Fruit fly (Drosophila melanogaster) whole organism: ENCODE data around the gene btsz.

Experiments used
- CG8478 ChIP-seq: fragments of >200 bp; optimal IDR thresholded peaks from 2 replicates; lab custom pipeline; 2018; ENCODE audit warnings: inconsistent platforms
- Dll ChIP-seq: fragments of >200 bp; optimal IDR thresholded peaks from 2 replicates; lab custom pipeline; 2017
- EcR ChIP-seq, 2 experiments: fragments of >200 bp; optimal IDR thresholded peaks; 2 replicates each; lab custom pipeline; 2017; ENCODE audit warnings: missing biosample characterization in 2 of 2, missing genetic modification characterization in 2 of 2, missing genetic modification reagents in 2 of 2
- pan ChIP-seq: fragments of >200 bp; optimal IDR thresholded peaks from 2 replicates; lab custom pipeline; 2017
- psq ChIP-seq: fragments of >200 bp; optimal IDR thresholded peaks from 2 replicates; lab custom pipeline; 2017
- usp ChIP-seq: fragments of >200 bp; optimal IDR thresholded peaks from 2 replicates; lab custom pipeline; 2017; ENCODE audit warnings: missing biosample characterization, missing genetic modification characterization, mixed read lengths

Gene btsz

DNA sequence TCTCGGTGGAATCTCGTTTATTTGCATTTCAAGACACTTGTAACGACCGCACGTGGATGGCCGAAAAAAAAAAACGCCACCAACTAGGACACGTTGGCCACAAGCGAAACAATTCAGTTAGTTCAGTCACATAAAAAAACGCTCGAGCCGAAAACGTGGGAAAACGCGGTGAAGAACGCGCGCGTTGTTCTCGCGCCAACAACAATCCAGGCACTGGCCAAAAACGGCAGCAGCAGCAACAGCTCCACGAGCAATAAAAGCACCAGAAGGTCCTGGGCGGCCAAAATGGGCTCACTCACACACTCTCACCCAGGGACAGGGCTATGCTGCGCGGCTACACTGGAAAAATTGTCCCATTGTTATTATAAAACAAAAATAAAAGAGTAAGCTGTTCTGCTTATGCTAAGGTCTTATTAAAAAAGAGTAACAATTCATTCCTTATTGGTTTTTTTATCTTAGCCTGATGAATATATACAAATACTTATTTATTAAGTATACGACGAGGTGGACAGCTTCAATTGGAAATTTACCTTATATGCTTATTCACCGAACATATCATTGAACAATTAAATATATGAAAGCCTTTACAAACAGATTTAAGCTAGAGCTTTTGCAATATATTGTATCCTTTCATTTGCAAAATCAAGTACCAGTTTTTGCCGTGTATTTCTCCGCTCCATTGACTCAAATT lies at the start of gene btsz:
btsz (minus strand) TSS at position 215 of the 691 bp plus-strand sequence.
- TF ChIP-seq EcR (GFP tag; optimal IDR thresholded peaks at IDR 0.05; lab: Kevin White, UChicago) (no peak), CG8478 (lab: Kevin White, UChicago) (no peak), usp (no peak), pan (lab: Kevin White, UChicago) (no peak)

DNA sequence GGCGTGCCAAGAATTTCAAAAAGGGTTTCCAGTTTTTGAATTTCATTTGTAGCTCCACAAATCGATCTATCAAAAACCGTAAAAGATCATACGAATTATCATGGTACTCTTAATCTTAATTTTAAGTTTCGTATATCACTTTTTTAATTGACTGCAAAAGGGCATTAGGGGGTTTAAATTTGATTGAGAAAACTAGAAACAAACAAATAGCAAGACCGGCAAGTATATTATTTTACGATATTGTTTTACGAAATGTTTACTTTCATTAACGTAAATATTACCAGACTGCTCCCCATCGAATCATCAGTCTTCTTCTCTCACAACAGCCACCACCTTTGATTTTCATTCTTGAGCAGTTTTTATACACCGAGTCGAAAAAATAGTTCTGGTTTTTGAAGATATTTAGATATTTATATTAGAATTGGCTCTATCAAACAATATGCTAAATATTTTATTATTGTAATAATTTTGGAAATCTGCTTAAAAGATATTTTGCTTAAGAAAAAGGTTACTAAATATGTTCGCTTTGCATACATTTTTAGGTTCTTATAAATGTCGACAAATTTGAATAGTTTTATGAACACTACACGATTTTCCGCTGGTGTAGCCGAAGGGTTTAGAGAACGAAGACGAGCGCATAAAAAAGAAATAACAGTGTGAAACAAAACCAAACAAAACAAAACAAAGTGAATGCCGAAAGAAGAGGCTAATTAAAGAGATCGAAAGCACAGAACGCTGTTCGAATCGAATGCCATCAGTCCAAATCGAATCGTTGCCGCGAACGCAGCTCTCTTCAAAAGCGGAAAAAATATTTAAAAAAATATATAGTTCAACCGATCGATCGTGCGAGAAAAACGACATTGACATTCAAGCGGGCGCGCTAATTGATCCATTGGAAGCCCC lies 42.9 kb upstream of the btsz start, which contains the start of gene Sdr:
Sdr (plus strand) TSS at position 702 of the 903 bp plus-strand sequence.
- no peak for TF ChIP-seq usp
- no peak for TF ChIP-seq psq
- TF ChIP-seq Dll (lab: Kevin White, UChicago) = no peak
- no peak for TF ChIP-seq pan (lab: Kevin White, UChicago)
- TF ChIP-seq EcR (GFP tag; optimal IDR thresholded peaks at IDR 0.05; lab: Kevin White, UChicago) = no peak
- no peak for TF ChIP-seq CG8478 (lab: Kevin White, UChicago)

- no peak for TF ChIP-seq psq
- TF ChIP-seq CG8478 (lab: Kevin White, UChicago) = no peak
- no peak for TF ChIP-seq Dll (lab: Kevin White, UChicago)
- TF ChIP-seq EcR (GFP tag; optimal IDR thresholded peaks at IDR 0.05; lab: Kevin White, UChicago) = no peak
- no peak for TF ChIP-seq usp
- no peak for TF ChIP-seq pan (lab: Kevin White, UChicago)
Measured at dm6 chr3R:14912449-14912987, 37.2 kb upstream of the btsz start.

DNA sequence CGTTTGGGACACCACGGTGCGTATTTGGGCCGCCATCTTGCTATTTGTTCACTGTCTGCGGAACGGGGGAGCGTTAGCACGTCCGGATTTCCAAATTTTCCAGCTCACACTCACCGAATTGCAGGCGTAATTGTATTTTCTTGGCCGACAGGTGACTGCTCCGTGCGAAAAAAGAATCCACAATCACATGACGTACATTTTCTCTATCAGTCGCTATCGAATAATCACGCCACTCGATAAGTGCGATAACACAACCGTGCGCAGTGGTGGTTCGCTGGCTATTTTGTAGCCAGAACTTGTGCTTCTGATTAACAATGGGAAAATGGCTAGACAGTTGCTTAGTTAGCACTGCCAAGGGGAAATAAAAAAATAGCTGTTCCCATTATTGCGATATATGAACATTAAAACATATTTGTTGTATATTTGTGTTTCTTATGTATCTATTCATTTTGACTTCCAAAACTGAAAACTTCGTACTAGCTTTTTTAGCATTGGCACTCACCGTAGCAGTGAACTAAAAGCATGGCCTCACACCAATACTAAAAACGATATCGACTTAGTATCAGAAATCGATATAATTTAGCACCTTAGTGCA lies 28.6 kb upstream of the btsz start, which contains the start of gene VhaPPA1-1:
VhaPPA1-1 (minus strand) TSS at position 225 of the 595 bp plus-strand sequence.
- TF ChIP-seq pan (lab: Kevin White, UChicago) = no peak
- no peak for TF ChIP-seq Dll (lab: Kevin White, UChicago)
- TF ChIP-seq EcR (GFP tag; optimal IDR thresholded peaks at IDR 0.05; lab: Kevin White, UChicago) = no peak
- TF ChIP-seq CG8478 (lab: Kevin White, UChicago) = no peak
- TF ChIP-seq psq = peak; percentile 53
- no peak for TF ChIP-seq usp

DNA sequence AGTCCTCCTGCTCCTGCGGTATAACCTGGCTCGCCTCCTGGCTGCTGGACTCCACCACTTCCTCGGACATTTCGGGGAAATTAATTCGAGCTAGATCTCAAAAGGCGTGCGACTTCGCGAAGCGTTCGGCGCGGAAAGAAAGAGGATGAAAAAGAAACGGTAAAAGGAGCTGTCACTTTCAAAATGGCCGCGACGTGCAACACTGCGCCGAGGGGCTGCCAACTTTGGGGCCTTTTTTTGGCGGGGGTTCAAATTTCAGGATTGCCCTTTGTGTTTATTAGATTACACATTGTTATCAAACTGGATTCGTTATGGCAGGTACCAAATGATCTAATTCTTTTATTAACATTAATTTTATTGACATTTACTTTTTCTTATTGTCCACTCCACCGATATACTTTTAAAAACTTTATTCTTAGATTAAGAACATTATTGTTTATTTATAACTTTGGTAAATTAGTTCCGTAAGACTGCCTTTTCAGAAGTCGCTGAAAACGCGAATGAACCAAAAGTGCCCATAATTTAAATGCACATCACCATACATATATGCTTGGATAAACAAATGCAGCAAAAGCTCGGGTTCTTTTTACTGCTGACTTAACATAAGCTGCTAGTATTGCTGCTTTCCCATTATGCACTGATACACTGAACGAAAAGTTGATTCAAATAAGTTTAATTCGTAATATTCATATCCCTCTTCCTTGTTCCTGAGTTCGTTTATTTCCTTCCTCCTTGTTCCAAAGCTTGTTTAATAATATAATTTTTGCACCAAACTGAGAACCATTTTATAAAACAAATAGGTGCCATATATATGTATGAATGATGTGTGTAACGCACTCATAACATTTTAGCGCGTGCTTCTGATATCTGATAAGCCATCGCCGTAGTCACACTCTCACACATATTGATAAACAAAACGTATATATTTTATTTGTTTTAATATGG lies 26.4 kb upstream of the btsz start, which contains the start of gene RpS5b:
RpS5b (minus strand) TSS at position 156 of the 945 bp plus-strand sequence.
- TF ChIP-seq CG8478 (lab: Kevin White, UChicago) (no peak), Dll (lab: Kevin White, UChicago) (no peak), usp (no peak), EcR (GFP tag; optimal IDR thresholded peaks at IDR 0.05; lab: Kevin White, UChicago) (no peak), pan (lab: Kevin White, UChicago) (no peak), psq (no peak)

DNA sequence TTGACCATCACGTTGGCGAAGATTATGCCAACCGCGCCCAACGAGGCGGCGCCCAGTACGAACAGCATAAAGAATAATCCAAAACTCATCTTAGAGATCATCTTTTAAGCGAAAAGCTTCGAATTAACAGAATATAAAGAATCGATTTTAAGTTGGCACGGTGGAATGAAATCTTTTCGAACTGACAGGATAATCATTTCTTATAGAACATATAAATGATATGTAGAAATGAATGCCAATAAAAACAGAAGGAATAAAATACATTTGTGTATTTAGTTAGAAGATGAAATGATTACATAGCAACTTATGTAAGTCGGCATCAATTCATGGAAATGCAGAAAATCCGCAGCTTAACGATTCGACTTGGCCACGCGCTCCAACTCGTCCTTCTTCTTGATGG lies 24.9 kb upstream of the btsz start, which contains the start of gene VhaPPA1-2:
VhaPPA1-2 (minus strand) TSS at position 101 of the 400 bp plus-strand sequence.
- TF ChIP-seq psq (no peak), EcR (GFP tag; optimal IDR thresholded peaks at IDR 0.05; lab: Kevin White, UChicago) (no peak), usp (no peak), Dll (lab: Kevin White, UChicago) (no peak), pan (lab: Kevin White, UChicago) (no peak), CG8478 (lab: Kevin White, UChicago) (no peak)

DNA sequence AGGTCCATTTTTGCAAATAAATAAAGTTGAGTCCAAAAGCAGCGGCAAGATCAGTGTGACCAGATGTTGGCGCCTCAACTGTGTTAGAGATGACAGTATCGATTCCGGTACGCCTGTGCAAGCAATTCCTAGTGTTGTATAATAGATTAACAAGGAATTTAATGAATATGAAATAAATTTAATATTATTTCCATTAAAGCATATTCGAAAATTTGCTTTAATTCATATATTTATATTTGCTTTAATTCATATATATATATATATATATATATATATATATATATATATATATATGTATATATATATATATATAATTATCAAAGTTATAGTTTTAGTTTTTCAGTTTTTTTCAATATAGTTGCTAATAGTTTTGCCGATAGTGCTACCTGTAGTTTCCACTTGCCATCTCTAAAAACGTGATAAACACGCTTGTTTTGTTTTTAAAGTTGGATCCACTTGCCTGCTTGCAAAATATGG lies 23.0 kb upstream of the btsz start, which contains the start of the genes Nup93-2 and CG3817:
Nup93-2 (minus strand) TSS at position 93 of the 477 bp plus-strand sequence.
CG3817 (plus strand) TSS at position 460 of the 477 bp plus-strand sequence.
- TF ChIP-seq CG8478 (lab: Kevin White, UChicago) = no peak
- no peak for TF ChIP-seq usp

DNA sequence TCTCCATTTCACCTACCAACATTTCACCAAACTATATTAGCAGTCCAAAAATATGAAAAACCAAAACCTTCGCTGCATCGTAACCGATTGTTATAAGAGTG lies 19.3 kb upstream of the btsz start, which contains the start of gene CG14860:
CG14860 (plus strand) TSS at position 2 of the 101 bp plus-strand sequence.
- TF ChIP-seq EcR (GFP tag; optimal IDR thresholded peaks at IDR 0.05; lab: Kevin White, UChicago) = no peak
- no peak for TF ChIP-seq psq
- no peak for TF ChIP-seq Dll (lab: Kevin White, UChicago)
- TF ChIP-seq CG8478 (lab: Kevin White, UChicago) = no peak
- TF ChIP-seq pan (lab: Kevin White, UChicago) = no peak
- TF ChIP-seq usp = no peak

DNA sequence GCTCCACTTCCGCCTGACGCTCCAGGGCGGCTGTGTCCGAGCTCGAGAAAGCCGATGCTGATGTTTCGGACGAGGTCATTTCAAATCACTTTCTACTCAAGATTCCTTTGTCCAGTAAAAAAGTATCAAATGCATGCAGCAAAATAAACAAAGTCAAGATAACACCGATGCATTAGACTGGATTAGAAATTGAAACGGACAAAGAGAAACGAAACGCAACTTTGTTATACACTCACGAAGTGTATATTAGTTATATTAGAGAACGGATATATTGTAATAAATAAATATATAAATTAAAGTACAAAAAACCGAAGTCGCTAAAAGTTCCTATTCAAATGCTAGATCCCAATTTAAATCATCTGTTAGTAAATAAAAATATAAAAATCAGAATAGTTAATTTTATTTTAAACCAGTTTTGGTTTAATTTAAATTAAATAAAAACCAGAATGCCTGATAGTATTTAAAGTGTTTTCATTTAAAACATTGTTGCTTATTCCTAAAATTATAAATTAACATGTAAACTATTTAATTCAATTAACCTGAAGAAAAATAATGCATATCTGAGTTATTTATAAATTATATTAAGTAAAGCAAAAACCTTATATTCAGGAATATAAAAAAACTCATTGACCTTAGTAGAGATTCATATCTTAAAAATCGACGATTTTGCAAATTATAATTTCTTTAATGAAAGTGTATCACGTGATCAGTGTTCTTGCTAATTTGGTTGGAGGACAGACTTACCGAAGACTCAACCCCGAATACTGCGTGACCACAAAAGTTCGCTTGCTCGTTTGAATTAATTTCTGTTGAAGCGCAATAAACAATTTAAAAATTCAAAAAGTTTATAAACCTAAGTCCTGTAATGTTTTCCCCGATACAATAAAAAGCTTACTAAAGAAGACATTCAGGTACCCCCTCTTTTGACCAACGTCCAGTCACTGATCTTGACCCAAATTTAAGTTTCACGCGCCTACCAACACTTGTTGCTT lies 18.8 kb upstream of the btsz start, which contains the start of gene Dph2:
Dph2 (minus strand) TSS at position 164 of the 992 bp plus-strand sequence.
- TF ChIP-seq Dll (lab: Kevin White, UChicago) = no peak
- TF ChIP-seq CG8478 (lab: Kevin White, UChicago) = no peak
- TF ChIP-seq psq = no peak
- no peak for TF ChIP-seq usp
- no peak for TF ChIP-seq EcR (GFP tag; optimal IDR thresholded peaks at IDR 0.05; lab: Kevin White, UChicago)
- TF ChIP-seq pan (lab: Kevin White, UChicago) = no peak
